Worm (Caenorhabditis elegans) whole organism, L4 larva: ENCODE results near the gene R74.7.

Experiments
- D1046.2 ChIP-seq: fragments of 200-800 bp; sonication (Bioruptor generic); IDR thresholded peaks from 2 replicates; pipeline ENCODE4 v1.3.6; 2022; ENCODE audit warnings: missing genetic modification characterization, missing compliant biosample characterization
- F10B5.3 ChIP-seq: sonication (generic microtip); optimal IDR thresholded peaks from 2 replicates; lab custom pipeline; 2016; ENCODE audit warnings: mild to moderate bottlenecking, missing genetic modification characterization, missing compliant biosample characterization
- T20F7.1 ChIP-seq: fragments of 200-800 bp; sonication (Bioruptor generic); optimal IDR thresholded peaks from 2 replicates; lab custom pipeline; 2018; ENCODE audit warnings: mild to moderate bottlenecking, missing genetic modification characterization, missing compliant biosample characterization
- ama-1 ChIP-seq: fragments of 150-350 bp; optimal IDR thresholded peaks from 2 replicates; lab custom pipeline; 2014; ENCODE audit warnings: inconsistent platforms, mixed read lengths
- ceh-62 ChIP-seq: sonication (generic microtip); optimal IDR thresholded peaks from 2 replicates; lab custom pipeline; 2017; ENCODE audit warnings: missing biosample characterization, missing genetic modification characterization
- ctbp-1 ChIP-seq: fragments of 200-800 bp; sonication (Bioruptor generic); IDR thresholded peaks from 2 replicates; pipeline ENCODE4 v1.3.6; 2022; ENCODE audit warnings: missing genetic modification reagents, missing genetic modification characterization, missing compliant biosample characterization
- daf-16 ChIP-seq, 3 experiments: sonication (generic microtip); optimal IDR thresholded peaks; 2 replicates each; lab custom pipeline; 2016 to 2017; ENCODE audit warnings: missing genetic modification characterization in 3 of 3, missing genetic modification reagents in 3 of 3, mild to moderate bottlenecking in 2 of 3, missing compliant biosample characterization in 2 of 3, missing biosample characterization in 1 of 3, moderate library complexity in 1 of 3
- daf-8 ChIP-seq: fragments of 200-800 bp; sonication (Bioruptor generic); IDR thresholded peaks from 2 replicates; pipeline ENCODE4 v1.3.6; 2022; ENCODE audit warnings: missing genetic modification characterization, missing compliant biosample characterization
- dpl-1 ChIP-seq: fragments of 150-350 bp; optimal IDR thresholded peaks from 2 replicates; lab custom pipeline; 2014; ENCODE audit warnings: missing biosample characterization, missing genetic modification reagents, missing genetic modification characterization
- dve-1 ChIP-seq: sonication (generic microtip); optimal IDR thresholded peaks from 2 replicates; lab custom pipeline; 2017; ENCODE audit warnings: antibody characterized with exemption, mild to moderate bottlenecking, missing genetic modification characterization, missing compliant biosample characterization; ENCODE audit not compliant: insufficient read depth
- egl-43 ChIP-seq: fragments of 200-800 bp; sonication (Bioruptor generic); IDR thresholded peaks from 2 replicates; pipeline ENCODE4 v1.3.6; 2022; ENCODE audit warnings: missing genetic modification reagents, missing genetic modification characterization, missing compliant biosample characterization
- hlh-11 ChIP-seq: fragments of 200-800 bp; sonication (Bioruptor generic); optimal IDR thresholded peaks from 2 replicates; lab custom pipeline; 2018; ENCODE audit warnings: mild to moderate bottlenecking, missing genetic modification characterization, missing compliant biosample characterization
- hlh-30 ChIP-seq: sonication (generic microtip); optimal IDR thresholded peaks from 2 replicates; lab custom pipeline; 2017; ENCODE audit warnings: antibody characterized with exemption, mild to moderate bottlenecking, missing genetic modification characterization, missing compliant biosample characterization; ENCODE audit not compliant: insufficient read depth
- lin-13 ChIP-seq: fragments of 150-350 bp; optimal IDR thresholded peaks from 2 replicates; lab custom pipeline; 2014; ENCODE audit warnings: missing biosample characterization, missing genetic modification reagents, missing genetic modification characterization
- lsy-2 ChIP-seq, 2 experiments: fragments of 150-350 bp in 1 of 2; sonication (generic microtip) in 1 of 2; optimal IDR thresholded peaks; 2 replicates each; lab custom pipeline; 2014 to 2017; ENCODE audit warnings: missing biosample characterization in 2 of 2, missing genetic modification characterization in 2 of 2
- madf-9 ChIP-seq: fragments of 200-800 bp; sonication (Bioruptor generic); conservative IDR thresholded peaks from 2 replicates; pipeline ENCODE4 v1.3.6; 2022; ENCODE audit warnings: missing genetic modification reagents, missing genetic modification characterization, missing compliant biosample characterization
- mdl-1 ChIP-seq, 2 experiments: fragments of 150-350 bp in 1 of 2; sonication (generic microtip) in 1 of 2; optimal IDR thresholded peaks; 2 replicates each; lab custom pipeline; 2014 to 2017; ENCODE audit warnings: missing biosample characterization in 2 of 2, missing genetic modification characterization in 2 of 2
- mep-1 ChIP-seq: fragments of 150-350 bp; sonication (generic microtip); optimal IDR thresholded peaks from 3 replicates; lab custom pipeline; 2014; ENCODE audit warnings: missing biosample characterization, missing genetic modification characterization
- mes-2 ChIP-seq: sonication (generic microtip); optimal IDR thresholded peaks from 2 replicates; lab custom pipeline; 2016; ENCODE audit warnings: missing genotype, mild to moderate bottlenecking, missing genetic modification characterization, missing compliant biosample characterization; ENCODE audit not compliant: poor library complexity, severe bottlenecking
- nhr-28 ChIP-seq: fragments of 150-350 bp; optimal IDR thresholded peaks from 2 replicates; lab custom pipeline; 2014; ENCODE audit warnings: missing biosample characterization, missing genetic modification characterization
- nhr-41 ChIP-seq: fragments of 200-800 bp; sonication (Bioruptor generic); IDR thresholded peaks from 2 replicates; pipeline ENCODE4 v1.3.6; 2022; ENCODE audit warnings: missing genetic modification reagents, missing genetic modification characterization, missing compliant biosample characterization
- nhr-48 ChIP-seq: sonication (generic microtip); optimal IDR thresholded peaks from 2 replicates; lab custom pipeline; 2016; ENCODE audit warnings: mild to moderate bottlenecking, missing genetic modification characterization, missing compliant biosample characterization
- nhr-6 ChIP-seq: fragments of 150-350 bp; optimal IDR thresholded peaks from 2 replicates; lab custom pipeline; 2014; ENCODE audit warnings: missing biosample characterization, missing genetic modification characterization
- pha-4 ChIP-seq, 2 experiments: fragments of 150-350 bp in 1 of 2; fragments of 200-800 bp in 1 of 2; sonication (Bioruptor generic) in 1 of 2; IDR thresholded peaks in 1 of 2; optimal IDR thresholded peaks in 1 of 2; 2 replicates each; pipeline versions ENCODE4 v1.3.6 to Lab custom; 2014 to 2022; ENCODE audit warnings: missing genetic modification characterization in 2 of 2, missing genetic modification reagents in 2 of 2, missing biosample characterization in 1 of 2, missing compliant biosample characterization in 1 of 2
- php-3 ChIP-seq: fragments of 200-800 bp; sonication (Bioruptor generic); IDR thresholded peaks from 2 replicates; pipeline ENCODE4 v1.3.6; 2022; ENCODE audit warnings: missing genetic modification reagents, missing genetic modification characterization, missing compliant biosample characterization
- pqm-1 ChIP-seq: sonication (generic microtip); optimal IDR thresholded peaks from 2 replicates; lab custom pipeline; 2017; ENCODE audit warnings: missing biosample characterization, missing genetic modification characterization
- sdz-12 ChIP-seq: fragments of 200-800 bp; sonication (Bioruptor generic); optimal IDR thresholded peaks from 2 replicates; lab custom pipeline; 2018; ENCODE audit warnings: mild to moderate bottlenecking, missing genetic modification characterization, missing compliant biosample characterization
- spr-1 ChIP-seq: sonication (generic microtip); optimal IDR thresholded peaks from 2 replicates; lab custom pipeline; 2016; ENCODE audit warnings: mild to moderate bottlenecking, missing genetic modification characterization, missing compliant biosample characterization
- tag-97 ChIP-seq: fragments of 200-800 bp; sonication (Bioruptor generic); IDR thresholded peaks from 2 replicates; pipeline ENCODE4 v1.3.6; 2022; ENCODE audit warnings: missing genetic modification characterization, missing compliant biosample characterization
- tra-1 ChIP-seq: fragments of 200-800 bp; sonication (Bioruptor generic); IDR thresholded peaks from 2 replicates; pipeline ENCODE4 v1.3.6; 2022; ENCODE audit warnings: missing genetic modification reagents, missing genetic modification characterization, missing compliant biosample characterization
- unc-130 ChIP-seq: sonication (generic microtip); optimal IDR thresholded peaks from 2 replicates; lab custom pipeline; 2016; ENCODE audit warnings: missing genetic modification reagents, missing genetic modification characterization, missing compliant biosample characterization
- unc-62 ChIP-seq, 3 experiments: fragments of 150-350 bp in 1 of 3; sonication (generic microtip); optimal IDR thresholded peaks in 2 of 3; peaks in 1 of 3; 1 replicate in 1 of 3; 2 replicates in 2 of 3; lab custom pipeline; 2014 to 2017; ENCODE audit warnings: missing biosample characterization in 3 of 3, missing genetic modification characterization in 3 of 3, missing genetic modification reagents in 3 of 3, missing genotype in 1 of 3
- vab-7 ChIP-seq: fragments of 200-800 bp; sonication (Bioruptor generic); IDR thresholded peaks from 2 replicates; pipeline ENCODE4 v1.3.6; 2022; ENCODE audit warnings: missing genetic modification reagents, missing genetic modification characterization, missing compliant biosample characterization
- zfp-3 ChIP-seq: fragments of 200-800 bp; sonication (Bioruptor generic); conservative IDR thresholded peaks from 2 replicates; pipeline ENCODE4 v1.3.6; 2022; ENCODE audit warnings: missing genetic modification reagents, missing genetic modification characterization, missing compliant biosample characterization
- ztf-7 ChIP-seq: fragments of 150-350 bp; optimal IDR thresholded peaks from 2 replicates; lab custom pipeline; 2014; ENCODE audit warnings: missing biosample characterization, missing genetic modification characterization

R74.7 gene

DNA sequence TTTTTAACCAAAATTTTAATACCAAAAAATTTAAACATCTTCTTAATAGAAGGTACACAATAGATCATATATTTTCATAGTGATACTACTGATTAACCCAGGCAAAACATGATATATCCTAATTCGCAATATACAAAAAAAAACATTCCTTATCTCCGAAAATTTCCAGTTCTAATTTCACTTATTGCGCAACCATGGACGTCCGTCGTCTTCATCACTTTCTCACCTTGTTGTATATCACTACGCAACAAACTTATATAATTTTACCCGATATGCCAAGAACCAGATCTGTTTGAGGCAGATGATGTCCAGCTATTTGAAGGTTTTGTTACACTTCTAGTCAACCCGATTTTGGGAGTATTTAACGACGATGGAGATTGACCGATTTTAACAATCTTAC, 16.4 kb upstream of the R74.7 start, which contains the start of gene R74.2:
Gene R74.2 (plus strand): TSS at position 316 of the 400 bp plus-strand sequence.
- TF ChIP-seq hlh-11 (tag; lab: Kevin White, UChicago) (peak; percentile 17), ztf-7 (tag; lab: Kevin White, UChicago) (no peak)
- TF ChIP-seq, all 104 proteins: peak for 1

DNA sequence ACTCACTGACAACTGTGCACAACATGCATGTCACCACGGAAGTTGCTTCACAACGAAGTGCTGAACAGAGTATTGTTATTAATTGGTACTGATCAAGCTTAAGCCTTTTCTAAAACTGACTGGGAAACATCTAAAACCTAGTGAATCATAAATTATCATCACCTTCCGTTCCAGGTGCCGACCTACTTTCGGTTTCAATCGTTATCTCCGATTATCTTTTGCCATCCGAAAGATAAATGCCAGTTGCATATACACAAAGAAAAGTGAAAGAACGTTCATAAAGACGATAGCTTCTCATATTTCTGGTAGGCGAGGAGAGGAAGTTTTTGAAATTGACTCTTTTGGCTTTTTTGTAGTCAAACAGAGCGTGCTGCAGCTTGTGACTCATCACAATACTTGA, 14.6 kb upstream of the R74.7 start:
- TF ChIP-seq nhr-41: no peak
- peak; percentile 6 for TF ChIP-seq hlh-11 (tag; lab: Kevin White, UChicago)
- no peak for TF ChIP-seq zfp-3 (GFP tag; lab: Robert Waterston, UW)
- TF ChIP-seq sdz-12 (GFP tag; lab: Kevin White, UChicago): no peak
- peak; percentile 0 for TF ChIP-seq nhr-28 (tag; lab: Kevin White, UChicago)
- no peak for TF ChIP-seq spr-1 (tag; lab: Kevin White, UChicago)
- no peak for TF ChIP-seq F10B5.3 (tag; lab: Kevin White, UChicago)
- TF ChIP-seq tra-1 (GFP tag; lab: Robert Waterston, UW): no peak
- TF ChIP-seq hlh-30: no peak

DNA sequence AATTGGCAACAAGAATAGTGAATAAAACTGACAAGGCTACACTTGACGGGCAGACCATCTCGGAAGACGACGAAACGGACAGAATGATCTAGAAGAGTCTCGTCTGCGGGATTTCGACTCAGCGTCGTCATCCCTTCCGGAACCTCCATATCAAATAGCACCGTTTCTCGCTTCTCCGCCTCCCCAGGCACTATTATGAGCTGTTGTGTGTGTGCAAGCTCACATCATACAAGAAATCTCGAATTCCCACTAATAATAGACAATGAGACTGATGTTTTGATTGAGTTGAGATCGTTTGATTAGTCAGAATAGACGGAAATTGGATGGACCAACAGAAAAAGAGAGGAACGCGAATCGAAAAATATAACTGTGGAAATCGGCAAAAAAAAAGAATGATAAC, 14.0 kb upstream of the R74.7 start, which contains the start of gene spp-28:
Gene spp-28 (minus strand): TSS at position 101 of the 400 bp plus-strand sequence.
- TF ChIP-seq daf-16 (GFP tag; optimal IDR thresholded peaks at IDR 0.05; lab: Kevin White, UChicago) (no peak), daf-16 (tag; optimal IDR thresholded peaks at IDR 0.05; lab: Kevin White, UChicago) (no peak), lin-13 (GFP tag; lab: Kevin White, UChicago) (no peak), pqm-1 (tag; lab: Kevin White, UChicago) (no peak), egl-43 (GFP tag; lab: Robert Waterston, UW) (no peak), hlh-30 (no peak), ctbp-1 (GFP tag; lab: Robert Waterston, UW) (no peak), sdz-12 (GFP tag; lab: Kevin White, UChicago) (no peak), ama-1 (lab: Kevin White, UChicago) (no peak), F10B5.3 (tag; lab: Kevin White, UChicago) (no peak), php-3 (GFP tag; lab: Robert Waterston, UW) (no peak)

DNA sequence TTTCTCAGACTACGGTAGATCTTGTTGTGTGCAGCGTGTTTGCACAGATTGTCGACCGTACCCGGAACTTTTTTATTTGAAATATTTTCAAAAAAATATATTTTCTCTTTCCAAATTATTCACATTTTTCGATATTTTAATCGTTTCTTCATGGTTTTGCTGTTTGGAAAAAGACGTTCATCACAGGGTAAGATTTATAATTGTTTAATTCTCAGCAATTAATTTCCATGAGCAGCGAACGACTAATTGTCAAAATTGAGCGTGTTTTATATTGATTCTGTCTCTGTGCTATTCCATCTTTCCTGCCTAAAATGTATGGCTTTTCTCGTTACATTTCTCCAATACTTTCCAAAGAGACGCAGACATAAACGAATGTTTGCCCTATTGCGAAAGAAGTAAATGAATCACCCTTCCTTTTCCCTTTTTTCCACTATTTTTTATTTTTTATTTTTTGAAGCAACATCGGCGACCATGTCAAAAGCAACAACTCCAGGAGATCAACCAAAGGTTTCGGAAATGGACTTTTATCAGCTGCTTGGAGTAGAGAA, 13.1 kb upstream of the R74.7 start, which contains the start of gene dnj-16:
Gene dnj-16 (plus strand): TSS at position 51 of the 548 bp plus-strand sequence.
- TF ChIP-seq mep-1: peak; percentile 49
- peak; percentile 60 for TF ChIP-seq dve-1 (tag; lab: Kevin White, UChicago)
- peak; percentile 10 for TF ChIP-seq lin-13 (GFP tag; lab: Kevin White, UChicago)
- peak in 1 of 2 experiments; percentile 2 for TF ChIP-seq mdl-1 (tag; optimal IDR thresholded peaks at IDR 0.05; lab: Kevin White, UChicago)
- no peak for TF ChIP-seq ceh-62 (tag; lab: Kevin White, UChicago)
- TF ChIP-seq dpl-1 (GFP tag; lab: Kevin White, UChicago): peak; percentile 1
- peak in 1 of 2 experiments; percentile 71 for TF ChIP-seq lsy-2 (tag; optimal IDR thresholded peaks at IDR 0.05; lab: Kevin White, UChicago)
- peak; percentile 36 for TF ChIP-seq pqm-1 (tag; lab: Kevin White, UChicago)
- no peak for TF ChIP-seq egl-43 (GFP tag; lab: Robert Waterston, UW)
- TF ChIP-seq vab-7 (GFP tag; lab: Robert Waterston, UW): no peak
- peak; percentile 79 for TF ChIP-seq nhr-6
- TF ChIP-seq pha-4 (GFP tag; IDR thresholded peaks at IDR 0.05; lab: Robert Waterston, UW): no peak
- peak; percentile 49 for TF ChIP-seq pha-4 (tag; optimal IDR thresholded peaks at IDR 0.05; lab: Kevin White, UChicago)
- peak; percentile 3 for TF ChIP-seq T20F7.1
- no peak for TF ChIP-seq D1046.2 (GFP tag; lab: Robert Waterston, UW)
- no peak for TF ChIP-seq unc-130 (GFP tag; lab: Kevin White, UChicago)
- no peak for TF ChIP-seq tag-97
- peak; percentile 34 for TF ChIP-seq nhr-28 (tag; lab: Kevin White, UChicago)
- TF ChIP-seq daf-16 (GFP tag; optimal IDR thresholded peaks at IDR 0.05; lab: Kevin White, UChicago): no peak
- TF ChIP-seq daf-16 (tag; optimal IDR thresholded peaks at IDR 0.05; lab: Kevin White, UChicago): peak; percentile 17
- TF ChIP-seq mes-2 (tag; lab: Kevin White, UChicago): peak; percentile 68
- 0 out of 2 replicates have a peak, but pooled peaks have one; percentile 24 for TF ChIP-seq madf-9 (GFP tag; lab: Robert Waterston, UW)
- peak; percentile 34 for TF ChIP-seq hlh-11 (tag; lab: Kevin White, UChicago)
- TF ChIP-seq nhr-48 (tag; lab: Kevin White, UChicago): no peak
- TF ChIP-seq unc-62 (GFP tag; optimal IDR thresholded peaks at IDR 0.05 in 1 of 2; lab: Kevin White, UChicago): no peak
- no peak for TF ChIP-seq unc-62 (tag; optimal IDR thresholded peaks at IDR 0.05; lab: Kevin White, UChicago)
- no peak for TF ChIP-seq daf-8 (GFP tag; lab: Robert Waterston, UW)
- TF ChIP-seq, all 104 proteins: peak for 15
